ENCODE assay signal across 3 fruit fly cellular contexts in genomic region chr3L:24073713-24074292, dm6.
TF ChIP-seq lines count a peak whose summit lies in the region.

TSS of gene Snap25 (plus strand) at chr3L:24074180.

- no peak for TF ChIP-seq CTCF in whole organism, embryonic (GFP tag; optimal IDR thresholded peaks at IDR 0.05; lab: Kevin White, UChicago)

TF ChIP-seq in whole organism, adult, 20 proteins besides CTCF, POLR2A, EP300 and RAD21:
- no peak for TF ChIP-seq Hr96 (GFP tag; optimal IDR thresholded peaks at IDR 0.05; lab: Kevin White, UChicago)
- peak; percentile 9 for TF ChIP-seq CG5204 (GFP tag; optimal IDR thresholded peaks at IDR 0.05; lab: Kevin White, UChicago)
TF ChIP-seq in whole organism, adult: peak in this region for 1.

TF ChIP-seq in whole organism, embryonic, 481 proteins besides CTCF, POLR2A, EP300 and RAD21 (continues in another document):
- TF ChIP-seq CG15514 (GFP tag; optimal IDR thresholded peaks at IDR 0.05; lab: Kevin White, UChicago) (no peak), Mes4 (GFP tag; optimal IDR thresholded peaks at IDR 0.05; lab: Kevin White, UChicago) (no peak), Deaf1 (tag; optimal IDR thresholded peaks at IDR 0.05; lab: Kevin White, UChicago) (no peak), ATbp (GFP tag; optimal IDR thresholded peaks at IDR 0.05; lab: Kevin White, UChicago) (no peak), CG17802 (tag; optimal IDR thresholded peaks at IDR 0.05; lab: Kevin White, UChicago) (peak; percentile 16), Myb (GFP tag; optimal IDR thresholded peaks at IDR 0.05; lab: Kevin White, UChicago) (no peak), phol (tag; optimal IDR thresholded peaks at IDR 0.05; lab: Kevin White, UChicago) (no peak), CG14710 (tag; optimal IDR thresholded peaks at IDR 0.05; lab: Kevin White, UChicago) (no peak), CG17829 (tag; optimal IDR thresholded peaks at IDR 0.05; lab: Kevin White, UChicago) (no peak), CG15011 (GFP tag; optimal IDR thresholded peaks at IDR 0.05; lab: Kevin White, UChicago) (no peak), zen (tag; optimal IDR thresholded peaks at IDR 0.05; lab: Kevin White, UChicago) (no peak), CG10462 (GFP tag; optimal IDR thresholded peaks at IDR 0.05; lab: Kevin White, UChicago) (no peak), Elba2 (GFP tag; optimal IDR thresholded peaks at IDR 0.05; lab: Kevin White, UChicago) (no peak), gcm (GFP tag; optimal IDR thresholded peaks at IDR 0.05; lab: Kevin White, UChicago) (no peak), CG4328 (GFP tag; optimal IDR thresholded peaks at IDR 0.05; lab: Kevin White, UChicago) (no peak), CG8089 (GFP tag; optimal IDR thresholded peaks at IDR 0.05; lab: Kevin White, UChicago) (no peak), bbx (GFP tag; IDR thresholded peaks at IDR 0.05; lab: Robert Waterston, UW; ENCODE audit: partially characterized antibody) (no peak), nerfin-2 (GFP tag; IDR thresholded peaks at IDR 0.05; lab: Robert Waterston, UW; ENCODE audit: partially characterized antibody) (peak; percentile 50), ham (GFP tag; IDR thresholded peaks at IDR 0.05; lab: Robert Waterston, UW) (no peak), E2f1 (GFP tag; IDR thresholded peaks at IDR 0.05; lab: Robert Waterston, UW) (no peak), B-H2 (GFP tag; optimal IDR thresholded peaks at IDR 0.05; lab: Kevin White, UChicago) (no peak), chm (GFP tag; IDR thresholded peaks at IDR 0.05; lab: Robert Waterston, UW) (no peak), CG3995 (GFP tag; optimal IDR thresholded peaks at IDR 0.05; lab: Kevin White, UChicago) (no peak), sna (GFP tag; IDR thresholded peaks at IDR 0.05; lab: Robert Waterston, UW; ENCODE audit: partially characterized antibody) (no peak), pros (GFP tag; optimal IDR thresholded peaks at IDR 0.05; lab: Kevin White, UChicago) (no peak), pzg (GFP tag; optimal IDR thresholded peaks at IDR 0.05; lab: Kevin White, UChicago) (peak; percentile 3), CG7928 (GFP tag; optimal IDR thresholded peaks at IDR 0.05; lab: Kevin White, UChicago) (no peak), Lhr (GFP tag; optimal IDR thresholded peaks at IDR 0.05; lab: Kevin White, UChicago) (no peak), CG16779 (GFP tag; IDR thresholded peaks at IDR 0.05; lab: Robert Waterston, UW) (no peak), esg (GFP tag; conservative IDR thresholded peaks at IDR 0.05; lab: Robert Waterston, UW) (no peak), HmgD (GFP tag; optimal IDR thresholded peaks at IDR 0.05; lab: Kevin White, UChicago) (no peak), onecut (GFP tag; IDR thresholded peaks at IDR 0.05; lab: Robert Waterston, UW) (no peak), ssp (GFP tag; IDR thresholded peaks at IDR 0.05; lab: Robert Waterston, UW) (peak; percentile 58; the same call in 1 of the 2 replicates), CG13775 (GFP tag; optimal IDR thresholded peaks at IDR 0.05; lab: Kevin White, UChicago) (no peak), slbo (GFP tag; IDR thresholded peaks at IDR 0.05; lab: Robert Waterston, UW) (no peak), HLH4C (GFP tag; IDR thresholded peaks at IDR 0.05; lab: Robert Waterston, UW; ENCODE audit: partially characterized antibody) (peak; percentile 69; the same call in 2 of the 3 replicates), Sry-δ (GFP tag; optimal IDR thresholded peaks at IDR 0.05; lab: Kevin White, UChicago) (no peak), Sin3A (optimal IDR thresholded peaks at IDR 0.05; lab: Kevin White, UChicago) (no peak), CG11398 (GFP tag; optimal IDR thresholded peaks at IDR 0.05; lab: Kevin White, UChicago) (no peak), Bteb2 (GFP tag; optimal IDR thresholded peaks at IDR 0.05; lab: Kevin White, UChicago) (no peak), Nf-YC (tag; optimal IDR thresholded peaks at IDR 0.05; lab: Kevin White, UChicago) (no peak), Trl (optimal IDR thresholded peaks at IDR 0.05; lab: Kevin White, UChicago) (no peak), Trl (GFP tag; optimal IDR thresholded peaks at IDR 0.05; lab: Kevin White, UChicago) (no peak), otp (GFP tag; IDR thresholded peaks at IDR 0.05; lab: Robert Waterston, UW) (no peak), CG14441 (GFP tag; IDR thresholded peaks at IDR 0.05; lab: Robert Waterston, UW) (no peak), NFAT (GFP tag; IDR thresholded peaks at IDR 0.05; lab: Robert Waterston, UW) (no peak)

TF ChIP-seq in whole organism, prepupa, 60 proteins besides CTCF, POLR2A, EP300 and RAD21:
- TF ChIP-seq CG4318 (GFP tag; optimal IDR thresholded peaks at IDR 0.05; lab: Kevin White, UChicago) (no peak), svp (GFP tag; lab: Kevin White, UChicago) (peak; percentile 14)
